Fruit fly (Drosophila melanogaster) whole organism, embryonic: ENCODE measurements around the gene ldbr.

Experiments
- Abd-B ChIP-seq: fragments of 200-800 bp; sonication (Bioruptor generic); optimal IDR thresholded peaks from 2 replicates; lab custom pipeline; 2018; ENCODE audit warnings: missing biosample characterization, mild to moderate bottlenecking, missing genetic modification characterization, moderate library complexity
- CG11696 ChIP-seq: fragments of 200-800 bp; sonication (Bioruptor generic); IDR thresholded peaks from 2 replicates; pipeline ENCODE4 v1.3.6; 2022; ENCODE audit warnings: missing biosample characterization, missing genetic modification characterization
- CG11723 ChIP-seq: fragments of 200-800 bp; sonication (Bioruptor generic); optimal IDR thresholded peaks from 2 replicates; lab custom pipeline; 2017; ENCODE audit warnings: missing biosample characterization, mild to moderate bottlenecking, missing genetic modification characterization
- CG12744 ChIP-seq: fragments of 200-800 bp; sonication (Bioruptor generic); optimal IDR thresholded peaks from 2 replicates; lab custom pipeline; 2016; ENCODE audit warnings: missing biosample characterization, missing genetic modification characterization
- CG12942 ChIP-seq: fragments of 200-800 bp; sonication (Bioruptor generic); optimal IDR thresholded peaks from 3 replicates; lab custom pipeline; 2016; ENCODE audit warnings: missing biosample characterization, missing genetic modification characterization
- CG15514 ChIP-seq: fragments of 200-800 bp; sonication (Bioruptor generic); optimal IDR thresholded peaks from 3 replicates; lab custom pipeline; 2017; ENCODE audit warnings: missing biosample characterization, missing genetic modification characterization, mild to moderate bottlenecking, moderate library complexity, missing genetic modification reagents
- CG15601 ChIP-seq: fragments of 200-800 bp; sonication (Bioruptor generic); optimal IDR thresholded peaks from 3 replicates; lab custom pipeline; 2019; ENCODE audit warnings: missing biosample characterization, mild to moderate bottlenecking, missing genetic modification characterization, moderate library complexity
- CG16779 ChIP-seq: fragments of 200-800 bp; sonication (Bioruptor generic); IDR thresholded peaks from 2 replicates; pipeline ENCODE4 v1.3.6; 2022; ENCODE audit warnings: missing biosample characterization, missing genetic modification characterization
- CG17361 ChIP-seq: fragments of 200-800 bp; sonication (Bioruptor generic); IDR thresholded peaks from 3 replicates; pipeline ENCODE4 v1.3.6; 2022; ENCODE audit warnings: missing biosample characterization, missing genetic modification characterization
- CG17612 ChIP-seq: fragments of 200-800 bp; sonication (Bioruptor generic); IDR thresholded peaks from 2 replicates; pipeline ENCODE4 v1.3.6; 2022; ENCODE audit warnings: missing biosample characterization, missing genetic modification characterization
- CG2889 ChIP-seq: fragments of 200-800 bp; sonication (Bioruptor generic); IDR thresholded peaks from 3 replicates; pipeline ENCODE4 v1.3.6; 2022; ENCODE audit warnings: missing biosample characterization, missing genetic modification characterization
- CG30431 ChIP-seq: fragments of 200-800 bp; sonication (Bioruptor generic); optimal IDR thresholded peaks from 2 replicates; lab custom pipeline; 2017; ENCODE audit warnings: missing biosample characterization, missing genetic modification characterization
- CG32767 ChIP-seq: fragments of 200-800 bp; sonication (Bioruptor generic); IDR thresholded peaks from 2 replicates; pipeline ENCODE4 v1.3.6; 2022; ENCODE audit warnings: missing biosample characterization, missing genetic modification characterization
- CG34224 ChIP-seq: fragments of 200-800 bp; sonication (Bioruptor generic); IDR thresholded peaks from 3 replicates; pipeline ENCODE4 v1.3.6; 2022; ENCODE audit warnings: missing biosample characterization, missing genetic modification characterization; ENCODE audit not compliant: partially characterized antibody
- CG6765 ChIP-seq: fragments of 200-800 bp; sonication (Bioruptor generic); optimal IDR thresholded peaks from 3 replicates; lab custom pipeline; 2017; ENCODE audit warnings: missing biosample characterization, mild to moderate bottlenecking, missing genetic modification characterization
- CG7745 ChIP-seq: fragments of 200-800 bp; sonication (Bioruptor generic); optimal IDR thresholded peaks from 2 replicates; lab custom pipeline; 2018; ENCODE audit warnings: missing biosample characterization, mild to moderate bottlenecking, missing genetic modification characterization, moderate library complexity
- CG8478 ChIP-seq: fragments of >200 bp; optimal IDR thresholded peaks from 2 replicates; lab custom pipeline; 2018
- CG8765 ChIP-seq: fragments of 200-800 bp; sonication (Bioruptor generic); IDR thresholded peaks from 2 replicates; pipeline ENCODE4 v1.3.6; 2022; ENCODE audit warnings: missing biosample characterization, missing genetic modification characterization
- D19A ChIP-seq: fragments of 200-800 bp; optimal IDR thresholded peaks from 3 replicates; lab custom pipeline; 2019; ENCODE audit warnings: missing biosample characterization, mild to moderate bottlenecking, missing genetic modification characterization, moderate library complexity
- Doc3 ChIP-seq: fragments of 200-800 bp; sonication (Bioruptor generic); IDR thresholded peaks from 3 replicates; pipeline ENCODE4 v1.3.6; 2022; ENCODE audit warnings: missing biosample characterization, missing genetic modification characterization; ENCODE audit not compliant: partially characterized antibody
- Drgx ChIP-seq: fragments of 200-800 bp; sonication (Bioruptor generic); IDR thresholded peaks from 2 replicates; pipeline ENCODE4 v1.3.6; 2022; ENCODE audit warnings: missing biosample characterization, missing genetic modification characterization
- ERR ChIP-seq: fragments of 200-800 bp; sonication (Bioruptor generic); optimal IDR thresholded peaks from 2 replicates; lab custom pipeline; 2016; ENCODE audit warnings: missing biosample characterization, missing genetic modification characterization
- Fer2 ChIP-seq: fragments of 200-800 bp; sonication (Bioruptor generic); optimal IDR thresholded peaks from 2 replicates; lab custom pipeline; 2018; ENCODE audit warnings: missing biosample characterization, mild to moderate bottlenecking, missing genetic modification characterization, moderate library complexity
- Fer3 ChIP-seq: fragments of 200-800 bp; sonication (Bioruptor generic); optimal IDR thresholded peaks from 2 replicates; lab custom pipeline; 2018; ENCODE audit warnings: missing biosample characterization, mild to moderate bottlenecking, missing genetic modification characterization, moderate library complexity
- Gug ChIP-seq: fragments of 200-800 bp; sonication (Bioruptor generic); IDR thresholded peaks from 4 replicates; pipeline ENCODE4 v1.3.6; 2022; ENCODE audit warnings: missing biosample characterization, missing genetic modification characterization
- HLH54F ChIP-seq: fragments of 200-800 bp; sonication (Bioruptor generic); optimal IDR thresholded peaks from 3 replicates; lab custom pipeline; 2016; ENCODE audit warnings: missing biosample characterization, missing genetic modification characterization
- Hmx ChIP-seq: fragments of 200-800 bp; sonication (Bioruptor generic); optimal IDR thresholded peaks from 2 replicates; lab custom pipeline; 2016; ENCODE audit warnings: missing biosample characterization, missing genetic modification characterization
- Hr78 ChIP-seq, 2 experiments: fragments of 200-800 bp in 1 of 2; fragments of >200 bp in 1 of 2; sonication (Bioruptor generic) in 1 of 2; optimal IDR thresholded peaks; 2 replicates each; lab custom pipeline; 2017 to 2019; ENCODE audit warnings: missing biosample characterization in 2 of 2, missing genetic modification characterization in 2 of 2, mild to moderate bottlenecking in 1 of 2, moderate library complexity in 1 of 2
- Mad ChIP-seq: fragments of 200-800 bp; sonication (Bioruptor generic); optimal IDR thresholded peaks from 2 replicates; lab custom pipeline; 2016; ENCODE audit warnings: missing biosample characterization, missing genetic modification characterization
- NC2β ChIP-seq: fragments of 200-800 bp; sonication (Bioruptor generic); optimal IDR thresholded peaks from 2 replicates; lab custom pipeline; 2016; ENCODE audit warnings: missing biosample characterization, missing genetic modification characterization
- NK7.1 ChIP-seq: fragments of 200-800 bp; sonication (Bioruptor generic); optimal IDR thresholded peaks from 3 replicates; lab custom pipeline; 2016; ENCODE audit warnings: missing biosample characterization, missing genetic modification characterization
- Nf-YB ChIP-seq: fragments of 200-800 bp; sonication (Bioruptor generic); optimal IDR thresholded peaks from 3 replicates; lab custom pipeline; 2019; ENCODE audit warnings: missing biosample characterization, mild to moderate bottlenecking, missing genetic modification characterization, moderate library complexity
- Side ChIP-seq: fragments of 200-800 bp; sonication (Bioruptor generic); optimal IDR thresholded peaks from 2 replicates; lab custom pipeline; 2016; ENCODE audit warnings: missing biosample characterization, missing genetic modification characterization
- Sox102F ChIP-seq: fragments of 200-800 bp; sonication (Bioruptor generic); optimal IDR thresholded peaks from 2 replicates; lab custom pipeline; 2018; ENCODE audit warnings: missing biosample characterization, mild to moderate bottlenecking, missing genetic modification characterization, moderate library complexity
- ato ChIP-seq: fragments of 200-800 bp; sonication (Bioruptor generic); IDR thresholded peaks from 2 replicates; pipeline ENCODE4 v1.3.6; 2022; ENCODE audit warnings: missing biosample characterization, missing genetic modification characterization; ENCODE audit not compliant: partially characterized antibody
- dati ChIP-seq: fragments of 200-800 bp; sonication (Bioruptor generic); IDR thresholded peaks from 2 replicates; pipeline ENCODE4 v1.3.6; 2022; ENCODE audit warnings: missing biosample characterization, missing genetic modification characterization
- emc ChIP-seq: fragments of 200-800 bp; sonication (Bioruptor generic); optimal IDR thresholded peaks from 2 replicates; lab custom pipeline; 2016; ENCODE audit warnings: missing biosample characterization, missing genetic modification characterization
- eve ChIP-seq, 2 experiments: fragments of >200 bp; optimal IDR thresholded peaks; 2 replicates each; lab custom pipeline; 2017; ENCODE audit warnings: missing biosample characterization in 2 of 2, missing genetic modification characterization in 2 of 2
- fd64A ChIP-seq: fragments of 200-800 bp; sonication (Bioruptor generic); optimal IDR thresholded peaks from 3 replicates; lab custom pipeline; 2018; ENCODE audit warnings: missing biosample characterization, mild to moderate bottlenecking, missing genetic modification characterization
- gcm ChIP-seq: fragments of 200-800 bp; sonication (Bioruptor generic); optimal IDR thresholded peaks from 2 replicates; lab custom pipeline; 2019; ENCODE audit warnings: missing biosample characterization, mild to moderate bottlenecking, missing genetic modification characterization, moderate library complexity
- grau ChIP-seq: fragments of 200-800 bp; optimal IDR thresholded peaks from 3 replicates; lab custom pipeline; 2019; ENCODE audit warnings: missing biosample characterization, mild to moderate bottlenecking, missing genetic modification characterization, moderate library complexity
- her ChIP-seq: fragments of 200-800 bp; sonication (Bioruptor generic); optimal IDR thresholded peaks from 2 replicates; lab custom pipeline; 2016; ENCODE audit warnings: missing biosample characterization, missing genetic modification characterization
- hkb ChIP-seq, 2 experiments: fragments of 200-800 bp in 1 of 2; fragments of >200 bp in 1 of 2; sonication (Bioruptor generic) in 1 of 2; IDR thresholded peaks in 1 of 2; optimal IDR thresholded peaks in 1 of 2; 2 replicates each; pipeline versions ENCODE4 v1.3.6 to Lab custom; 2017 to 2022; ENCODE audit warnings: missing biosample characterization in 1 of 2, missing genetic modification characterization in 1 of 2
- jing ChIP-seq: fragments of 200-800 bp; sonication (Bioruptor generic); optimal IDR thresholded peaks from 2 replicates; lab custom pipeline; 2018; ENCODE audit warnings: missing biosample characterization, mild to moderate bottlenecking, missing genetic modification characterization
- slbo ChIP-seq: fragments of 200-800 bp; sonication (Bioruptor generic); IDR thresholded peaks from 2 replicates; pipeline ENCODE4 v1.3.6; 2022; ENCODE audit warnings: missing biosample characterization, missing genetic modification characterization
- so ChIP-seq: fragments of 200-800 bp; sonication (Bioruptor generic); IDR thresholded peaks from 3 replicates; pipeline ENCODE4 v1.3.6; 2022; ENCODE audit warnings: missing biosample characterization, missing genetic modification characterization
- tgo ChIP-seq: fragments of 200-800 bp; sonication (Bioruptor generic); IDR thresholded peaks from 3 replicates; pipeline ENCODE4 v1.3.6; 2022; ENCODE audit warnings: missing biosample characterization, missing genetic modification characterization
- tio ChIP-seq: fragments of 200-800 bp; sonication (Bioruptor generic); optimal IDR thresholded peaks from 2 replicates; lab custom pipeline; 2017; ENCODE audit warnings: missing biosample characterization, missing genetic modification characterization, inconsistent platforms
- trem ChIP-seq: fragments of 200-800 bp; optimal IDR thresholded peaks from 3 replicates; lab custom pipeline; 2019; ENCODE audit warnings: missing biosample characterization, mild to moderate bottlenecking, missing genetic modification characterization, moderate library complexity

Gene ldbr

DNA sequence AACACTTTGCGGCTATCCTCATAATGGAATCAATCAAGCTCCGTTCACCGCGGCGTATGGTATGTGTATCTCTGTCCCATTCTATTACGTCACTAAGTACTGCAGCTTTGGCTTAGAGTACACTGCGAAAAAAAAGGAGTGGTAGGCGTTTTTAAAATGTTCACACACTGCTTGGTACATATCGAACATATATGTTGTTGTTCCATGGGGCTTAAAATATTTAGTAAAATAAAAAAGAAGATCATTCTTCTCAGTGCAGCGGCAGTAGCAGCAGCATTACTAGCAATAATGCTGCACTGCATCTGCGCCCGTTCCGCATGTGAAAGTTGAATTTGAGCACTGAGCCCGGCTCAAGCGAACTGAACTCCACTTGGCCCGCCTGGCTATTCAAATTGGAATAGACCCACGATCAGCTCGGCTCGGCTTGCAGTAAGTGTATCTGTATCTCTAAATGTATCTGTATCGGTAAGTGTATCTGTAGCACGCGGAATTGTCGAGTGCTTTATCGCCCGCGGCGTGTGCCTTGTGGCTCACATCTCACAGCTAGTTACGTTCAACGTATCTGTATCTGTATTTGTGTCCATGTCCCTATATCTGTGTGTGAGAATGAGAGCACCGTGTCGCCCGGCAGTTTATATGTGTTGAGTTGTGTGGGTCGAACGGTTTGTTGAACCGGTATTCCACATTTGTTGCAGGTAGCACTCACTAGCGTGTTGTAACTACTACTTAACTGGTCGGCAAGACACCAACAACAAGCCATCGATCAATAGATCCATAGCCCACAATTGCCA lies 31.8 kb downstream of the ldbr start (continued):
- TF ChIP-seq so (GFP tag; lab: Robert Waterston, UW), result peak; percentile 65; the same call in 1 of the 3 replicates
- TF ChIP-seq dati, result no peak
- TF ChIP-seq jing (GFP tag; lab: Kevin White, UChicago), result peak; percentile 65
- no peak for TF ChIP-seq trem
- no peak for TF ChIP-seq ERR (GFP tag; lab: Kevin White, UChicago)
- TF ChIP-seq CG11696 (GFP tag; lab: Robert Waterston, UW), result no peak
- no peak for TF ChIP-seq her
- TF ChIP-seq CG34224, result no peak
- 0 out of 3 replicates have a peak, but pooled peaks have one; percentile 29 for TF ChIP-seq CG17361 (GFP tag; lab: Robert Waterston, UW)
- no peak for TF ChIP-seq Hmx (GFP tag; lab: Kevin White, UChicago)
- TF ChIP-seq grau, result peak; percentile 56
- 0 out of 4 replicates have a peak, but pooled peaks have one; percentile 10 for TF ChIP-seq Gug (GFP tag; lab: Robert Waterston, UW)
- TF ChIP-seq Abd-B (GFP tag; lab: Kevin White, UChicago), result peak; percentile 33
- no peak for TF ChIP-seq Fer2
- peak; percentile 26 for TF ChIP-seq Side (GFP tag; lab: Kevin White, UChicago)
- TF ChIP-seq gcm (GFP tag; lab: Kevin White, UChicago), result peak; percentile 12
- TF ChIP-seq CG15601 (tag; lab: Kevin White, UChicago), result no peak
- TF ChIP-seq HLH54F (GFP tag; lab: Kevin White, UChicago), result no peak
- TF ChIP-seq CG17612 (GFP tag; lab: Robert Waterston, UW), result no peak
- no peak for TF ChIP-seq CG8765 (GFP tag; lab: Robert Waterston, UW)
- peak; percentile 33 for TF ChIP-seq CG12942 (GFP tag; lab: Kevin White, UChicago)
- TF ChIP-seq Doc3 (GFP tag; lab: Robert Waterston, UW), result no peak
- peak; percentile 97 for TF ChIP-seq Drgx
- TF ChIP-seq CG12744, result no peak
- TF ChIP-seq CG15514 (GFP tag; lab: Kevin White, UChicago), result peak; percentile 29
- peak; percentile 55; the same call in 2 of the 3 replicates for TF ChIP-seq tgo (GFP tag; lab: Robert Waterston, UW)
- no peak for TF ChIP-seq NK7.1 (GFP tag; lab: Kevin White, UChicago)
- no peak for TF ChIP-seq fd64A (GFP tag; lab: Kevin White, UChicago)
- no peak for TF ChIP-seq Nf-YB (GFP tag; lab: Kevin White, UChicago)
- peak; percentile 34 for TF ChIP-seq Fer3
- TF ChIP-seq eve (GFP tag; optimal IDR thresholded peaks at IDR 0.05; lab: Kevin White, UChicago), result peak in 1 of 2 experiments; percentile 62
- no peak for TF ChIP-seq hkb (optimal IDR thresholded peaks at IDR 0.05; lab: Kevin White, UChicago)
- peak; percentile 76 for TF ChIP-seq hkb (GFP tag; IDR thresholded peaks at IDR 0.05; lab: Robert Waterston, UW)
- TF ChIP-seq CG8478, result no peak
- peak; percentile 10 for TF ChIP-seq NC2β (GFP tag; lab: Kevin White, UChicago)
- no peak for TF ChIP-seq CG30431 (GFP tag; lab: Kevin White, UChicago)
- TF ChIP-seq ato, result no peak
- peak; percentile 42 for TF ChIP-seq Mad
- peak; percentile 51 for TF ChIP-seq slbo (GFP tag; lab: Robert Waterston, UW)
- peak; percentile 62 for TF ChIP-seq tio (GFP tag; lab: Kevin White, UChicago)
- TF ChIP-seq CG11723 (GFP tag; lab: Kevin White, UChicago), result peak; percentile 47
- TF ChIP-seq CG2889 (GFP tag; lab: Robert Waterston, UW), result peak; percentile 31; the same call in 1 of the 3 replicates
- TF ChIP-seq D19A, result peak; percentile 61
- no peak for TF ChIP-seq CG6765
- no peak for TF ChIP-seq CG16779 (GFP tag; lab: Robert Waterston, UW)
- TF ChIP-seq emc (GFP tag; lab: Kevin White, UChicago), result no peak
- TF ChIP-seq Hr78 (GFP tag; optimal IDR thresholded peaks at IDR 0.05; lab: Kevin White, UChicago), result no peak
- TF ChIP-seq Sox102F (GFP tag; lab: Kevin White, UChicago), result peak; percentile 84
- TF ChIP-seq CG7745 (tag; lab: Kevin White, UChicago), result no peak
- peak; percentile 55; the same call in 1 of the 2 replicates for TF ChIP-seq CG32767 (GFP tag; lab: Robert Waterston, UW)
